Worm (Caenorhabditis elegans): ENCODE measurements around the gene tor-1.
A peak's percentile ranks its signal among the peaks of the same experiment; 100 is the strongest.

tor-1 gene

DNA sequence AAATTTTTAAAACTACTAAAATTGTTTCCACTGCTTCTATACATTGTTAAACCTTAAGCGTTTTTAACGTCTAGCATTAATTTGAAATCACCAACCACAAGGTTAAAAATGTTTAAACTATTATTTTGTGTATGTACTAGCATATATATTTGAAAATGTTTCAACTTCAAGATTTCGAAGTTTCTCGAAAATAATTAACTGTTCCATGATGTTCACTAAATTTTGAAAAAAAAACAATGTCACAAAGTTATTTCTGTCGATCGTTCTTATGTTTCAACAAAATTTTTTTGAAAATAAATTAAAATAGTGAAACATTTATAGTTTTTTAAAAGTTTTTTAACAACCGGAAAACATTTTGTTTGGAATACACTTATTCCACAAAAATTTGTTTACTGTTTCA is 31.0 kb downstream of the tor-1 start:
- TF ChIP-seq ceh-24 (tag; optimal IDR thresholded peaks at IDR 0.05) (no peak), elt-2 (tag; optimal IDR thresholded peaks at IDR 0.05) (no peak), ceh-31 (tag; optimal IDR thresholded peaks at IDR 0.05) (no peak), C38D4.7 (GFP tag; optimal IDR thresholded peaks at IDR 0.05) (no peak), F13H6.1 (tag; optimal IDR thresholded peaks at IDR 0.05) (no peak), ceh-14 (tag; optimal IDR thresholded peaks at IDR 0.05) (no peak), unc-86 (tag; optimal IDR thresholded peaks at IDR 0.05) (no peak), tbx-7 (tag; optimal IDR thresholded peaks at IDR 0.05) (no peak), gmeb-2 (tag; optimal IDR thresholded peaks at IDR 0.05) (no peak), ceh-34 (tag; optimal IDR thresholded peaks at IDR 0.05) (no peak), rnt-1 (tag; optimal IDR thresholded peaks at IDR 0.05) (no peak), ceh-6 (GFP tag; optimal IDR thresholded peaks at IDR 0.05) (no peak), fax-1 (tag; optimal IDR thresholded peaks at IDR 0.05) (no peak), ceh-45 (GFP tag; IDR thresholded peaks at IDR 0.05) (no peak), sdc-2 (tag; optimal IDR thresholded peaks at IDR 0.05) (no peak), pqm-1 (tag; optimal IDR thresholded peaks at IDR 0.05) (no peak), che-1 (tag; optimal IDR thresholded peaks at IDR 0.05) (no peak)

ce11 chrIV:13953974-13954373 is 31.6 kb downstream of the tor-1 start:
- TF ChIP-seq F13H6.1 (tag; optimal IDR thresholded peaks at IDR 0.05): no peak
- no peak for TF ChIP-seq ahr-1 (tag; optimal IDR thresholded peaks at IDR 0.05)
- no peak for TF ChIP-seq gmeb-2 (tag; optimal IDR thresholded peaks at IDR 0.05)
- no peak for TF ChIP-seq mec-3 (tag; optimal IDR thresholded peaks at IDR 0.05; ENCODE audit: borderline replicate concordance)
- no peak for TF ChIP-seq dmd-4 (tag; optimal IDR thresholded peaks at IDR 0.05; ENCODE audit: borderline replicate concordance)
- no peak for TF ChIP-seq odd-2 (tag; optimal IDR thresholded peaks at IDR 0.05)
- no peak for TF ChIP-seq ceh-18 (tag; optimal IDR thresholded peaks at IDR 0.05)
- TF ChIP-seq sox-2 (GFP tag; IDR thresholded peaks at IDR 0.05): no peak
- TF ChIP-seq syd-9 (tag; optimal IDR thresholded peaks at IDR 0.05): no peak
- no peak for TF ChIP-seq sdc-2 (tag; optimal IDR thresholded peaks at IDR 0.05)
- TF ChIP-seq unc-42 (tag; optimal IDR thresholded peaks at IDR 0.05): no peak

DNA sequence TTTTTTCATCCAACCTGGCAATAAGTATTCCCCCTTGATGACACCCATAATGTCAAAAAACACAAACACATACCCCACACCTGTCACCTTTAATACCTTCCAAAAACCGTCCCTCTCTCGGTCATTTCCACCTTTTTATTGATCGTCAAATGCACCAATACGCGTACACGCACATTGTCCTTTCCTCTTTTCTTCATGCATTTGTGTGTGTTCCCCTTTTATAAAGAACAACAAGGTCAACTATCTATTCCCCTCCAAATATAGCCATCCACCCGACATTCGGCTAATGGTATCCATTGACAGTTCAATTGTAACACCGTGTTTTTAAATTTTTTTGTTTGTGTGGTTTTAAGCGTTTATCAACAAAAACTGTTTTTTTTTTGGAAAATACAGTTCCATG is 40.4 kb downstream of the tor-1 start:
- TF ChIP-seq Y22D7AL.16 (tag; optimal IDR thresholded peaks at IDR 0.05) (no peak), ceh-14 (tag; optimal IDR thresholded peaks at IDR 0.05) (no peak), tbx-2 (tag; optimal IDR thresholded peaks at IDR 0.05) (no peak), ceh-31 (tag; optimal IDR thresholded peaks at IDR 0.05) (peak; percentile 9), C38D4.7 (GFP tag; optimal IDR thresholded peaks at IDR 0.05) (no peak), unc-86 (tag; optimal IDR thresholded peaks at IDR 0.05) (no peak), T23F11.4 (GFP tag; optimal IDR thresholded peaks at IDR 0.05) (no peak), ceh-19 (GFP tag; optimal IDR thresholded peaks at IDR 0.05) (no peak), hlh-6 (tag; optimal IDR thresholded peaks at IDR 0.05) (no peak), nfya-1 (tag; optimal IDR thresholded peaks at IDR 0.05) (peak; percentile 58), sox-2 (GFP tag; IDR thresholded peaks at IDR 0.05) (peak; percentile 41), lin-11 (tag; optimal IDR thresholded peaks at IDR 0.05) (no peak), ceh-9 (tag; optimal IDR thresholded peaks at IDR 0.05) (no peak), pha-2 (tag; optimal IDR thresholded peaks at IDR 0.05) (no peak), mec-3 (tag; optimal IDR thresholded peaks at IDR 0.05; ENCODE audit: borderline replicate concordance) (no peak), eyg-1 (tag; optimal IDR thresholded peaks at IDR 0.05) (no peak), ceh-24 (tag; optimal IDR thresholded peaks at IDR 0.05) (no peak)

ce11 chrIV:13941640-13942039 is 44.0 kb downstream of the tor-1 start:
- TF ChIP-seq ceh-24 (tag; optimal IDR thresholded peaks at IDR 0.05) (no peak), dve-1 (tag; optimal IDR thresholded peaks at IDR 0.05) (no peak), fax-1 (tag; optimal IDR thresholded peaks at IDR 0.05) (no peak), ets-4 (tag; optimal IDR thresholded peaks at IDR 0.05) (no peak), ahr-1 (tag; optimal IDR thresholded peaks at IDR 0.05) (no peak), tbx-7 (tag; optimal IDR thresholded peaks at IDR 0.05) (no peak), rnt-1 (tag; optimal IDR thresholded peaks at IDR 0.05) (no peak), hlh-30 (tag; optimal IDR thresholded peaks at IDR 0.05; ENCODE audit: insufficient read depth) (no peak), tbx-2 (tag; optimal IDR thresholded peaks at IDR 0.05) (no peak), ceh-19 (GFP tag; optimal IDR thresholded peaks at IDR 0.05) (no peak), pqm-1 (tag; optimal IDR thresholded peaks at IDR 0.05) (no peak), mec-3 (tag; optimal IDR thresholded peaks at IDR 0.05; ENCODE audit: borderline replicate concordance) (no peak), ceh-6 (GFP tag; optimal IDR thresholded peaks at IDR 0.05) (no peak), eyg-1 (tag; optimal IDR thresholded peaks at IDR 0.05) (no peak), ceh-31 (tag; optimal IDR thresholded peaks at IDR 0.05) (no peak)

All from whole organism, late embryonic.